Worm (Caenorhabditis elegans) whole organism, mixed stage, embryonic: ENCODE measurements around the gene T10G3.3.

ENCODE experiments used
- bed-3 ChIP-seq: fragments of 200-800 bp; sonication (Bioruptor generic); optimal IDR thresholded peaks from 3 replicates; lab custom pipeline; 2018; ENCODE audit warnings: mild to moderate bottlenecking, missing genetic modification characterization, moderate library complexity, missing compliant biosample characterization
- ceh-83 ChIP-seq: fragments of 200-800 bp; sonication (Bioruptor generic); optimal IDR thresholded peaks from 2 replicates; lab custom pipeline; 2018; ENCODE audit warnings: mild to moderate bottlenecking, missing genetic modification characterization, missing compliant biosample characterization
- ces-1 ChIP-seq: fragments of 150-350 bp; optimal IDR thresholded peaks from 2 replicates; lab custom pipeline; 2014; ENCODE audit warnings: missing biosample characterization, missing genetic modification reagents, missing genetic modification characterization
- lin-13 ChIP-seq: fragments of 150-350 bp; optimal IDR thresholded peaks from 2 replicates; lab custom pipeline; 2014; ENCODE audit warnings: missing biosample characterization, missing genetic modification characterization
- mab-5 ChIP-seq: fragments of 150-350 bp; optimal IDR thresholded peaks from 2 replicates; lab custom pipeline; 2014; ENCODE audit warnings: missing biosample characterization, missing genetic modification characterization
- nhr-237 ChIP-seq: fragments of 150-350 bp; optimal IDR thresholded peaks from 2 replicates; lab custom pipeline; 2014; ENCODE audit warnings: missing biosample characterization, missing genetic modification characterization
- nhr-76 ChIP-seq: sonication (generic microtip); optimal IDR thresholded peaks from 2 replicates; lab custom pipeline; 2017; ENCODE audit warnings: missing biosample characterization, missing genetic modification characterization
- unc-62 ChIP-seq: fragments of 150-350 bp; optimal IDR thresholded peaks from 2 replicates; lab custom pipeline; 2014; ENCODE audit warnings: missing biosample characterization, missing genetic modification reagents, missing genetic modification characterization
- zip-8 ChIP-seq: fragments of 150-350 bp; optimal IDR thresholded peaks from 2 replicates; lab custom pipeline; 2014; ENCODE audit warnings: missing biosample characterization, missing genetic modification characterization

- TF ChIP-seq ces-1 (GFP tag; lab: Kevin White, UChicago), result no peak
- TF ChIP-seq bed-3 (GFP tag; lab: Kevin White, UChicago), result no peak
- no peak for TF ChIP-seq mab-5 (tag; lab: Kevin White, UChicago)
- no peak for TF ChIP-seq zip-8 (tag; lab: Kevin White, UChicago)
- TF ChIP-seq nhr-237 (tag; lab: Kevin White, UChicago), result no peak
- no peak for TF ChIP-seq lin-13
- TF ChIP-seq ceh-83 (GFP tag; lab: Kevin White, UChicago), result no peak
- TF ChIP-seq unc-62 (GFP tag; lab: Kevin White, UChicago), result no peak
- TF ChIP-seq nhr-76, result no peak
Observed at ce11 chrV:13515115-13515514, 25.1 kb upstream of the T10G3.3 start, which contains the start of gene semi-1.
